Fruit fly (Drosophila melanogaster): Measurements from ENCODE around the gene CG18404.

CG18404 gene

dm6 chr3R:30263708-30264107 lies 10.7 kb downstream of the CG18404 start (continued):
- TF ChIP-seq Mrtf (GFP tag; IDR thresholded peaks at IDR 0.05) (no peak), chif (GFP tag; optimal IDR thresholded peaks at IDR 0.05) (peak in 1 of 2 experiments; percentile 28), CG1792 (GFP tag; optimal IDR thresholded peaks at IDR 0.05) (no peak), lbe (GFP tag; optimal IDR thresholded peaks at IDR 0.05) (peak; percentile 16), gt (GFP tag; IDR thresholded peaks at IDR 0.05) (no peak), hkb (optimal IDR thresholded peaks at IDR 0.05) (no peak), hkb (GFP tag; IDR thresholded peaks at IDR 0.05) (peak; percentile 29; the same call in 1 of the 2 replicates), Nf-YA (GFP tag; IDR thresholded peaks at IDR 0.05) (no peak), bbx (GFP tag; IDR thresholded peaks at IDR 0.05; ENCODE audit: partially characterized antibody) (no peak), Hmx (GFP tag; optimal IDR thresholded peaks at IDR 0.05) (no peak), phol (tag; optimal IDR thresholded peaks at IDR 0.05) (peak; percentile 33), CG18599 (GFP tag; optimal IDR thresholded peaks at IDR 0.05) (no peak), CHES-1-like (GFP tag; optimal IDR thresholded peaks at IDR 0.05) (no peak), CG3163 (GFP tag; optimal IDR thresholded peaks at IDR 0.05) (no peak), Abd-B (GFP tag; optimal IDR thresholded peaks at IDR 0.05) (peak; percentile 53), CG1832 (GFP tag; optimal IDR thresholded peaks at IDR 0.05) (no peak), CG7928 (GFP tag; optimal IDR thresholded peaks at IDR 0.05) (no peak), GATAe (GFP tag; conservative IDR thresholded peaks at IDR 0.05) (no peak), CG6683 (GFP tag; optimal IDR thresholded peaks at IDR 0.05) (no peak), CG12236 (GFP tag; optimal IDR thresholded peaks at IDR 0.05) (no peak), CG15479 (GFP tag; optimal IDR thresholded peaks at IDR 0.05) (no peak), CG1233 (GFP tag; optimal IDR thresholded peaks at IDR 0.05) (peak; percentile 27), nom (GFP tag; optimal IDR thresholded peaks at IDR 0.05) (no peak), Asciz (GFP tag; optimal IDR thresholded peaks at IDR 0.05) (no peak), CG17568 (GFP tag; optimal IDR thresholded peaks at IDR 0.05) (no peak), br (optimal IDR thresholded peaks at IDR 0.05) (no peak), slp2 (GFP tag; optimal IDR thresholded peaks at IDR 0.05) (no peak), CG11560 (tag; IDR thresholded peaks at IDR 0.05) (no peak), Aef1 (GFP tag; IDR thresholded peaks at IDR 0.05) (no peak), Oli (tag; optimal IDR thresholded peaks at IDR 0.05) (peak; percentile 29), D (optimal IDR thresholded peaks at IDR 0.05) (no peak), D (GFP tag; optimal IDR thresholded peaks at IDR 0.05) (no peak), danr (GFP tag; IDR thresholded peaks at IDR 0.05) (no peak), dpn (GFP tag; optimal IDR thresholded peaks at IDR 0.05) (peak; percentile 9 to 26), Ravus (GFP tag; IDR thresholded peaks at IDR 0.05) (no peak), CG11723 (GFP tag; optimal IDR thresholded peaks at IDR 0.05) (no peak), CG31441 (GFP tag; IDR thresholded peaks at IDR 0.05) (peak; percentile 53; the same call in 1 of the 2 replicates), MESR4 (GFP tag; optimal IDR thresholded peaks at IDR 0.05) (no peak), Ada2b (GFP tag; IDR thresholded peaks at IDR 0.05) (no peak), CG17361 (GFP tag; IDR thresholded peaks at IDR 0.05) (peak; percentile 71; the same call in 2 of the 3 replicates), CG12104 (GFP tag; optimal IDR thresholded peaks at IDR 0.05) (no peak), Nf-YC (tag; optimal IDR thresholded peaks at IDR 0.05) (no peak), CG9932 (GFP tag; IDR thresholded peaks at IDR 0.05) (no peak), CG3995 (GFP tag; optimal IDR thresholded peaks at IDR 0.05) (no peak), tx (GFP tag; optimal IDR thresholded peaks at IDR 0.05) (no peak), CG8924 (tag; optimal IDR thresholded peaks at IDR 0.05) (peak; percentile 35), caup (GFP tag; optimal IDR thresholded peaks at IDR 0.05; ENCODE audit: severe bottlenecking) (no peak), CG17829 (tag; optimal IDR thresholded peaks at IDR 0.05) (peak; percentile 72), CG15696 (tag; optimal IDR thresholded peaks at IDR 0.05) (peak; percentile 81), CG17802 (tag; optimal IDR thresholded peaks at IDR 0.05) (no peak), Dll (GFP tag; IDR thresholded peaks at IDR 0.05; ENCODE audit: partially characterized antibody) (no peak), Hr3 (GFP tag; optimal IDR thresholded peaks at IDR 0.05) (peak; percentile 22)

All from whole organism, embryonic.